Worm (Caenorhabditis elegans) whole organism, early embryonic: ENCODE results near the gene Y22D7AR.7.

Source experiments
- B0310.2 ChIP-seq: sonication (generic microtip); optimal IDR thresholded peaks from 2 replicates; lab custom pipeline; 2016; ENCODE audit warnings: mild to moderate bottlenecking, missing genetic modification characterization, missing compliant biosample characterization
- ama-1 ChIP-seq: fragments of 150-350 bp; optimal IDR thresholded peaks from 2 replicates; lab custom pipeline; 2014
- ceh-13 ChIP-seq: fragments of 200-800 bp; sonication (Bioruptor generic); optimal IDR thresholded peaks from 2 replicates; lab custom pipeline; 2018; ENCODE audit warnings: mild to moderate bottlenecking, missing genetic modification characterization, missing compliant biosample characterization
- ceh-36 ChIP-seq: sonication (generic microtip); optimal IDR thresholded peaks from 2 replicates; lab custom pipeline; 2016; ENCODE audit warnings: missing genetic modification characterization, inconsistent platforms, missing compliant biosample characterization
- ets-7 ChIP-seq: sonication (generic microtip); optimal IDR thresholded peaks from 2 replicates; lab custom pipeline; 2016; ENCODE audit warnings: missing genotype, missing genetic modification characterization, missing compliant biosample characterization
- flt-1 ChIP-seq: fragments of 200-800 bp; sonication (Bioruptor generic); IDR thresholded peaks from 2 replicates; pipeline ENCODE4 v1.3.6; 2022; ENCODE audit warnings: missing genetic modification characterization, missing compliant biosample characterization
- hmbx-1 ChIP-seq: sonication (generic microtip); optimal IDR thresholded peaks from 2 replicates; lab custom pipeline; 2016; ENCODE audit warnings: mild to moderate bottlenecking, missing genetic modification characterization, missing compliant biosample characterization
- hmg-4 ChIP-seq: fragments of 200-800 bp; sonication (Bioruptor generic); optimal IDR thresholded peaks from 2 replicates; lab custom pipeline; 2018; ENCODE audit warnings: mild to moderate bottlenecking, missing genetic modification characterization, missing compliant biosample characterization
- hnd-1 ChIP-seq: sonication (generic microtip); optimal IDR thresholded peaks from 2 replicates; lab custom pipeline; 2016; ENCODE audit warnings: missing genetic modification characterization, missing compliant biosample characterization
- pes-1 ChIP-seq: fragments of 200-800 bp; sonication (Bioruptor generic); IDR thresholded peaks from 2 replicates; pipeline ENCODE4 v1.3.6; 2022; ENCODE audit warnings: missing genetic modification reagents, missing genetic modification characterization, missing compliant biosample characterization
- scrt-1 ChIP-seq: fragments of 200-800 bp; sonication (Bioruptor generic); IDR thresholded peaks from 2 replicates; pipeline ENCODE4 v1.3.6; 2022; ENCODE audit warnings: missing genetic modification characterization, missing compliant biosample characterization
- tbx-11 ChIP-seq: fragments of 200-800 bp; sonication (Bioruptor generic); IDR thresholded peaks from 2 replicates; pipeline ENCODE4 v1.3.6; 2022; ENCODE audit warnings: missing genetic modification characterization, missing compliant biosample characterization
- tbx-37 ChIP-seq: fragments of 200-800 bp; sonication (Bioruptor generic); conservative IDR thresholded peaks from 2 replicates; pipeline ENCODE4 v1.3.6; 2022; ENCODE audit warnings: missing genetic modification reagents, missing genetic modification characterization, missing compliant biosample characterization
- tra-4 ChIP-seq: sonication (generic microtip); optimal IDR thresholded peaks from 2 replicates; lab custom pipeline; 2017; ENCODE audit warnings: missing genetic modification characterization, missing compliant biosample characterization

ce11 chrIII:1676588-1676987 lies 11.3 kb downstream of the Y22D7AR.7 start, which contains the start of gene Y22D7AR.6:
- TF ChIP-seq ama-1 (lab: Kevin White, UChicago) (no peak), tbx-37 (GFP tag; lab: Robert Waterston, UW) (no peak), scrt-1 (GFP tag; lab: Robert Waterston, UW) (no peak), ets-7 (tag; lab: Kevin White, UChicago) (no peak), flt-1 (GFP tag; lab: Robert Waterston, UW) (no peak), hnd-1 (tag; lab: Kevin White, UChicago) (no peak), ceh-36 (tag; lab: Kevin White, UChicago) (no peak), hmbx-1 (tag; lab: Kevin White, UChicago) (no peak), tra-4 (no peak), ceh-13 (GFP tag; lab: Kevin White, UChicago) (no peak), pes-1 (GFP tag; lab: Robert Waterston, UW) (no peak), B0310.2 (no peak), tbx-11 (GFP tag; lab: Robert Waterston, UW) (no peak), hmg-4 (no peak)
